Worm (Caenorhabditis elegans): Measurements from ENCODE around the gene Y26G10.4.

The Y26G10.4 gene

ce11 chrV:17659228-17659627 lies 39.8 kb downstream of the Y26G10.4 start, which contains the start of gene fbxa-108:
Gene fbxa-108, minus strand, starts transcription at chrV:17659385.
- no peak for TF ChIP-seq ets-5 (GFP tag; IDR thresholded peaks at IDR 0.05)
- no peak for TF ChIP-seq mep-1 (tag; optimal IDR thresholded peaks at IDR 0.05)
- no peak for TF ChIP-seq nhr-76 (tag; optimal IDR thresholded peaks at IDR 0.05)
- peak in 1 of 2 experiments; percentile 40 for TF ChIP-seq lin-35 (GFP tag; optimal IDR thresholded peaks at IDR 0.05)
- TF ChIP-seq hlh-17 (GFP tag; optimal IDR thresholded peaks at IDR 0.05; ENCODE audit: borderline replicate concordance) = no peak
- TF ChIP-seq nhr-47 (tag; optimal IDR thresholded peaks at IDR 0.05) = no peak
- TF ChIP-seq swsn-7 (tag; optimal IDR thresholded peaks at IDR 0.05) = no peak
- peak; percentile 28 for TF ChIP-seq hpl-2 (GFP tag; optimal IDR thresholded peaks at IDR 0.05)
- TF ChIP-seq elt-2 (tag; optimal IDR thresholded peaks at IDR 0.05) = peak; percentile 99
- TF ChIP-seq lin-15B (tag; optimal IDR thresholded peaks at IDR 0.05) = no peak
- TF ChIP-seq mdl-1 (tag; optimal IDR thresholded peaks at IDR 0.05) = peak in 1 of 2 experiments; percentile 52
- no peak for TF ChIP-seq lin-13 (GFP tag; optimal IDR thresholded peaks at IDR 0.05)
- TF ChIP-seq unc-130 (tag; optimal IDR thresholded peaks at IDR 0.05) = no peak
- no peak for TF ChIP-seq dpl-1 (GFP tag; optimal IDR thresholded peaks at IDR 0.05)
- TF ChIP-seq tbx-2 (tag; optimal IDR thresholded peaks at IDR 0.05) = no peak
- TF ChIP-seq efl-1 (optimal IDR thresholded peaks at IDR 0.05) = no peak
- no peak for TF ChIP-seq efl-1 (GFP tag; optimal IDR thresholded peaks at IDR 0.05 in 1 of 2)
- TF ChIP-seq xbp-1 (tag; optimal IDR thresholded peaks at IDR 0.05) = no peak
- TF ChIP-seq snpc-4 (tag; optimal IDR thresholded peaks at IDR 0.05) = no peak
- TF ChIP-seq sptf-1 (tag; optimal IDR thresholded peaks at IDR 0.05) = no peak
- no peak for TF ChIP-seq sox-4 (tag; optimal IDR thresholded peaks at IDR 0.05)
- TF ChIP-seq nhr-20 (tag; optimal IDR thresholded peaks at IDR 0.05) = peak; percentile 64
- no peak for TF ChIP-seq skn-1 (tag; optimal IDR thresholded peaks at IDR 0.05)
- no peak for TF ChIP-seq ceh-90 (tag; optimal IDR thresholded peaks at IDR 0.05)
- TF ChIP-seq aha-1 (tag; optimal IDR thresholded peaks at IDR 0.05) = no peak
- no peak for TF ChIP-seq snu-23 (GFP tag; optimal IDR thresholded peaks at IDR 0.05)
- TF ChIP-seq ama-1 (optimal IDR thresholded peaks at IDR 0.05) = no peak
- no peak for TF ChIP-seq sup-37 (GFP tag; optimal IDR thresholded peaks at IDR 0.05)
- TF ChIP-seq ceh-63 (GFP tag; optimal IDR thresholded peaks at IDR 0.05) = no peak
- no peak for TF ChIP-seq nhr-71 (tag; optimal IDR thresholded peaks at IDR 0.05)
- peak; percentile 24 for TF ChIP-seq jun-1 (tag; optimal IDR thresholded peaks at IDR 0.05)
- TF ChIP-seq F16B12.6 (tag; optimal IDR thresholded peaks at IDR 0.05) = no peak
- TF ChIP-seq nhr-19 (GFP tag; conservative IDR thresholded peaks at IDR 0.05) = peak; percentile 36
- TF ChIP-seq zip-4 (GFP tag; optimal IDR thresholded peaks at IDR 0.05) = peak; percentile 20
- peak; percentile 94 for TF ChIP-seq pqm-1 (tag; optimal IDR thresholded peaks at IDR 0.05)
- no peak for TF ChIP-seq irx-1 (tag; optimal IDR thresholded peaks at IDR 0.05)
- no peak for TF ChIP-seq C34B4.2 (tag; optimal IDR thresholded peaks at IDR 0.05)
- no peak for TF ChIP-seq fkh-4 (tag; optimal IDR thresholded peaks at IDR 0.05; ENCODE audit: borderline replicate concordance)
- no peak for TF ChIP-seq ztf-11 (tag; optimal IDR thresholded peaks at IDR 0.05)
- TF ChIP-seq ztf-4 (tag; optimal IDR thresholded peaks at IDR 0.05) = no peak
- TF ChIP-seq efl-3 (GFP tag; optimal IDR thresholded peaks at IDR 0.05) = no peak
- TF ChIP-seq nhr-90 (tag; optimal IDR thresholded peaks at IDR 0.05; ENCODE audit: poor library complexity) = peak; percentile 65
- no peak for TF ChIP-seq nhr-28 (tag; optimal IDR thresholded peaks at IDR 0.05)
- TF ChIP-seq egl-13 (tag; optimal IDR thresholded peaks at IDR 0.05) = no peak

- TF ChIP-seq ceh-90 (tag; optimal IDR thresholded peaks at IDR 0.05) (no peak), mab-9 (GFP tag; IDR thresholded peaks at IDR 0.05) (no peak), fkh-8 (tag; optimal IDR thresholded peaks at IDR 0.05) (no peak), alr-1 (tag; optimal IDR thresholded peaks at IDR 0.05; ENCODE audit: borderline replicate concordance) (no peak), nhr-85 (tag) (peak; percentile 5), ets-5 (GFP tag; IDR thresholded peaks at IDR 0.05) (no peak)
Measured at ce11 chrV:17658824-17659223, 40.2 kb downstream of the Y26G10.4 start.
